Worm (Caenorhabditis elegans) whole organism, young adult: ENCODE measurements around the gene sql-1.

Experiments used
- Y53G8AR.9 ChIP-seq: fragments of 200-800 bp; sonication (Bioruptor generic); conservative IDR thresholded peaks from 2 replicates; pipeline ENCODE4 v1.3.6; 2022; ENCODE audit warnings: missing genetic modification reagents, missing genetic modification characterization, missing compliant biosample characterization
- ama-1 ChIP-seq, 3 experiments: fragments of 150-350 bp in 1 of 3; sonication (generic microtip) in 2 of 3; optimal IDR thresholded peaks; 2 replicates each; lab custom pipeline; 2014 to 2018; ENCODE audit warnings: missing biosample characterization in 2 of 3, missing genetic modification characterization in 2 of 3, missing genetic modification reagents in 2 of 3
- ceh-58 ChIP-seq: fragments of 200-800 bp; sonication (Bioruptor generic); IDR thresholded peaks from 2 replicates; pipeline ENCODE4 v1.3.6; 2022; ENCODE audit warnings: missing genetic modification characterization, missing compliant biosample characterization
- him-1 ChIP-seq: sonication (generic microtip); optimal IDR thresholded peaks from 2 replicates; lab custom pipeline; 2016; ENCODE audit warnings: missing genotype, missing genetic modification reagents, missing genetic modification characterization, missing compliant biosample characterization
- lin-40 ChIP-seq: sonication (generic microtip); optimal IDR thresholded peaks from 2 replicates; lab custom pipeline; 2016; ENCODE audit warnings: missing genetic modification characterization, mild to moderate bottlenecking, missing compliant biosample characterization, missing genotype, missing genetic modification reagents
- lin-54 ChIP-seq: fragments of 200-800 bp; sonication (Bioruptor generic); optimal IDR thresholded peaks from 2 replicates; lab custom pipeline; 2018; ENCODE audit warnings: mild to moderate bottlenecking, missing genetic modification characterization, missing compliant biosample characterization
- mel-28 ChIP-seq: sonication (generic microtip); optimal IDR thresholded peaks from 2 replicates; lab custom pipeline; 2016; ENCODE audit warnings: borderline replicate concordance, mild to moderate bottlenecking, missing genetic modification characterization, missing compliant biosample characterization
- nfya-1 ChIP-seq: sonication (generic microtip); optimal IDR thresholded peaks from 2 replicates; lab custom pipeline; 2017; ENCODE audit warnings: antibody characterized with exemption, missing compliant biosample characterization, missing genetic modification characterization, borderline replicate concordance; ENCODE audit not compliant: insufficient read depth
- pha-4 ChIP-seq: fragments of 150-350 bp; sonication (generic microtip); optimal IDR thresholded peaks from 2 replicates; lab custom pipeline; 2014; ENCODE audit warnings: missing biosample characterization, missing genetic modification reagents, missing genetic modification characterization
- rcor-1 ChIP-seq: fragments of 200-800 bp; sonication (Bioruptor generic); IDR thresholded peaks from 2 replicates; pipeline ENCODE4 v1.3.6; 2022; ENCODE audit warnings: missing genetic modification reagents, missing genetic modification characterization, missing compliant biosample characterization
- unc-62 ChIP-seq: fragments of 150-350 bp; optimal IDR thresholded peaks from 2 replicates; lab custom pipeline; 2014; ENCODE audit warnings: missing biosample characterization, missing genetic modification reagents, missing genetic modification characterization
- xnd-1 ChIP-seq: sonication (generic microtip); optimal IDR thresholded peaks from 2 replicates; lab custom pipeline; 2016; ENCODE audit warnings: missing genotype, missing genetic modification reagents, missing genetic modification characterization, missing compliant biosample characterization
- zfh-2 ChIP-seq: fragments of 200-800 bp; sonication (Bioruptor generic); conservative IDR thresholded peaks from 2 replicates; pipeline ENCODE4 v1.3.6; 2022; ENCODE audit warnings: missing genetic modification reagents, missing genetic modification characterization, missing compliant biosample characterization

- TF ChIP-seq lin-40 (peak; percentile 84), Y53G8AR.9 (GFP tag; lab: Robert Waterston, UW) (no peak), pha-4 (tag; lab: Kevin White, UChicago) (no peak), him-1 (tag; lab: Kevin White, UChicago) (no peak), unc-62 (GFP tag; lab: Kevin White, UChicago) (no peak), zfh-2 (GFP tag; lab: Robert Waterston, UW) (peak; percentile 86), ceh-58 (no peak), ama-1 (optimal IDR thresholded peaks at IDR 0.05; lab: Kevin White, UChicago) (no peak), ama-1 (GFP tag; optimal IDR thresholded peaks at IDR 0.05; lab: Kevin White, UChicago) (no peak), rcor-1 (GFP tag; lab: Robert Waterston, UW) (no peak), mel-28 (tag; lab: Kevin White, UChicago) (no peak), xnd-1 (tag; lab: Kevin White, UChicago) (no peak), nfya-1 (tag; lab: Kevin White, UChicago) (no peak), lin-54 (GFP tag; lab: Kevin White, UChicago) (peak; percentile 27)
These were observed 68.8 kb downstream of the sql-1 start for ce11 chrIII:12568036-12568649.
